Worm (Caenorhabditis elegans): ENCODE measurements around the gene M02D8.2.

DNA sequence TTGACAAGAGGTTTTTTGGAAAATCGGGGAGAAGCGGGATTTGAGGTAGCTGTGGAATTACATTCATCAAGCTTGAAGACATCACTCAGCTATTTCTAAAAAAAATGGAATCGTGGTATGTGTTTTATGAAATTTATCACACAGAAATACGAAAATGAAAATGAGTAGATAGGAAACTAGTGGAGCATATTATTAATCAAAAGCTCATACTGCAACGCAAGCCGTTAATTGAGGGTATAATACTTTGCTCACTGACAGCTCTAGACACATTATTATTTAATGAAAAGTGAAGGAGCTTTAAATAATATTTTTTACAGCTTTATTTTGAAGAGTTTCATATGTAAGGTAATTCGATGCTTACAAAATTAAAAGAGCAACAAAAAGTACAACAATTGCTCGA is 3.4 kb downstream of the M02D8.2 start, which contains the start of gene M02D8.7:
- TF ChIP-seq hif-1 (tag; optimal IDR thresholded peaks at IDR 0.05) (no peak), duxl-1 (tag; optimal IDR thresholded peaks at IDR 0.05; ENCODE audit: poor library complexity) (no peak)
